Worm (Caenorhabditis elegans) whole organism, L4/young adult: ENCODE data around the gene F58F12.3.

Experiments used
- W03F9.2 ChIP-seq: fragments of 150-350 bp; optimal IDR thresholded peaks from 2 replicates; lab custom pipeline; 2014; ENCODE audit warnings: missing biosample characterization, missing genetic modification characterization
- dao-5 ChIP-seq: sonication (generic microtip); optimal IDR thresholded peaks from 2 replicates; lab custom pipeline; 2016; ENCODE audit warnings: missing genotype, missing genetic modification characterization, moderate library complexity, missing compliant biosample characterization
- him-1 ChIP-seq: sonication (generic microtip); optimal IDR thresholded peaks from 2 replicates; lab custom pipeline; 2016; ENCODE audit warnings: missing genotype, missing genetic modification reagents, missing genetic modification characterization, missing compliant biosample characterization

Gene F58F12.3

DNA sequence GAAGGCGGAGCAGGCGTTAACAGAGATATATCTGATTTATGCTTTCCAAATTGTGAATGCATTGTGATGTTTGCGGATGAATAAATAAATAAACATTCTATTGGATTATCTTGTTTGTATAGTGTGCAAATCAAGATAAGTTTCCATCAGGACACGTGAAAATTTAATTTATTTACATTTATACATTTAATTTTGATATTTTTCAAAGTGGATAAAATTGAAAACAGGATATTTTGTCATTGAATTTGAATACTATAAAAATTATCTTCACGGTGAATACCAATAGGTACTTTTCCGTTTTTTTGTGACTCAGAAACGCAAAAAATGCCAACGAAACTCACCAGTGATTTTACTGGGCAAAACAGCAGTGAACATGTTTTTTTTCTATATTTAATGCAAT, at the start of gene F58F12.3:
F58F12.3 (minus strand) TSS at position 101 of the 400 bp plus-strand sequence.
- TF ChIP-seq dao-5 (tag; lab: Kevin White, UChicago) (no peak), him-1 (tag; lab: Kevin White, UChicago) (no peak), W03F9.2 (no peak)

DNA sequence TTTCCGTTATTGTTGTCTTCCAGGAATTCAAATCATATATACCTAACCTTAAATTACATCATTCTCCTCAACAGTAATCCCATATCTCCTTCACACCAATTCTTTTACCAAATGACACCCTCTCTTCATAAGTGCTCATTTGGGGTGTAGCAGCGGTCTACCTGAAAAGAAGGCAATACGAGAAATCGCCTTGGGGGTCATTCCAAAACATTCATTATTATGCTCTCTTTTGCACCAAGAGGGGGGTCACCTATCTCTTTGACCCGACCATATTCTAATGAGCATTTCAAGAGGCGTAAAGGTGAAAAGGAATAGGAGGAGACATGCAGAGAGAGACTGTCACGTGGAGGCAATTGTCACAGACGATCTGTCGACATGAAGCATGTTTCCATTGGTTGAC, 45.8 kb upstream of the F58F12.3 start:
- no peak for TF ChIP-seq dao-5 (tag; lab: Kevin White, UChicago)
- TF ChIP-seq him-1 (tag; lab: Kevin White, UChicago), result no peak
- TF ChIP-seq W03F9.2, result no peak

DNA sequence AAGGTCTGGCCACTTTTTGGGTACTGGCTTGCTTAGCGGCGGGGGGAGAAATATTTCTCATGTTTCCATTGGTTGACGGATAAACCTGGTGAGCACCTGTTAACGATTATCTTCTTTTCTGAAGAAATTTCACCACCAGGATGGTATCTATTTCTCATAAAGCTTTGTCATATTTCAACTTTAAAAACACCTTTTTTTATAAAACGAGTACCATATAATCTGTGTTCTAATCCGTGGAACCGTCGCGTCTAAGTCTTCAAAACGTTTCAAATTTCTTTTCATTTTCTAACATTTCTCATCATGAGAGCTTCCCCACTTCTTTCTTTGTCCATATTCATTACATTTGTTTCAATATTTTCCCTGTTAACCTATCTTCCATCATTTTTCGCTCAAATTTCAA, 34.9 kb upstream of the F58F12.3 start, which contains the start of gene col-75:
col-75 (plus strand) TSS at position 301 of the 400 bp plus-strand sequence.
- TF ChIP-seq W03F9.2 (no peak), dao-5 (tag; lab: Kevin White, UChicago) (no peak), him-1 (tag; lab: Kevin White, UChicago) (no peak)

DNA sequence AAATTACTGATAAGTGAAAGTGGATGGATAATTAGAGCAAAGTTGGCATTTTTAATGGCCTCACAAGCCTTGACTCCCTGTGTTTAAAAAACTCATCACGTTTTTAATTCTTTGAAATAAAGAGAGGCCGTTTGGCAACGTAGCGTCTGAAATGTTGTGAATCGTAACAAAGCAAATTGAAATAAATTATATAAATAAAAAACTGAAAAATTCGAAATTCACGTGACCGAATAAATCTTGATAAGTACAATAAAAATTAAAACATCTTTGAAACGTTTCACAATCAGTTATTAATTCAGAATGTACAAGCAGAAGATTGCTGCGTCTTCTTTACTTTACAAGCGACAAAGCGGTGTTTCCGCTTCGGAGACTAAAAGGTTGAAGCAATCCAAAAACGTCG, 31.7 kb upstream of the F58F12.3 start, which contains the start of gene K03H9.3:
K03H9.3 (plus strand) TSS at position 301 of the 400 bp plus-strand sequence.
- TF ChIP-seq dao-5 (tag; lab: Kevin White, UChicago), result no peak
- no peak for TF ChIP-seq W03F9.2
- no peak for TF ChIP-seq him-1 (tag; lab: Kevin White, UChicago)

DNA sequence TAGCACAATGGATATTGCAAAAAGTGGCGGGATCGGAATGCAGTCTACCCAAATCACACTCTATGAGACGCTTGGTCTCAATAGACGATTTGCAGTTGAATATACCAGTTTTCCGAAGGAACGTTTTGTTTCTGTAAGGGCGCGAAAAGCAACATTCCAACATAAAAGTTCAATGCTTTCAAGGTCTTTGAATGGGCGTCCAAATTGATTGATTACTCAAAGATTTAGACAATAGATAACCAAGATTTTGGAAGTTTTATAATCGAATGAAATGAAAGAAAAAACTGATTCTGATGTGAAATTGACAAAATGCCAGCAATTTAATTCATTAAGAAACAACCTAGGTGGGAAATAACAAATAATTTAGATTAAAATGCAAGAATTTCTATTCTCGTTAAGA, 28.1 kb upstream of the F58F12.3 start:
- TF ChIP-seq dao-5 (tag; lab: Kevin White, UChicago), result no peak

DNA sequence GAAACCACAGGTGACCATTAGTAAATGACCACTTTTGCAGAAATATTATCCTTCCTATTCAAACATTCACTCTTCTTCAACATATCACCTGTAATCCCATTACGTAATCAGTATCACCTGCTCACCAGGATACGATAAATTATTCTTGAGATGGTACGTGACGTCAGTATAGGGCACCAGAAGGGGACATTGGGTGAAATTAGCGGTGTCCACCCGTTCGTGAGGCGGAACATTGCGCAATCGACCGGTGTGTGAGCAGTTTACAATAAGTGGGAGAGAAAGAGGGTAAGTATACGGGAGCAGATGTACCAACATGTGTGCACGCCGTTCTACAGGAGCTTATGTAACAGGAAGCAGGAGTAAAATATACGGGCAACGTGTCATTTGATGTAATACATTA, 26.9 kb upstream of the F58F12.3 start:
- no peak for TF ChIP-seq dao-5 (tag; lab: Kevin White, UChicago)
- no peak for TF ChIP-seq W03F9.2
- no peak for TF ChIP-seq him-1 (tag; lab: Kevin White, UChicago)

DNA sequence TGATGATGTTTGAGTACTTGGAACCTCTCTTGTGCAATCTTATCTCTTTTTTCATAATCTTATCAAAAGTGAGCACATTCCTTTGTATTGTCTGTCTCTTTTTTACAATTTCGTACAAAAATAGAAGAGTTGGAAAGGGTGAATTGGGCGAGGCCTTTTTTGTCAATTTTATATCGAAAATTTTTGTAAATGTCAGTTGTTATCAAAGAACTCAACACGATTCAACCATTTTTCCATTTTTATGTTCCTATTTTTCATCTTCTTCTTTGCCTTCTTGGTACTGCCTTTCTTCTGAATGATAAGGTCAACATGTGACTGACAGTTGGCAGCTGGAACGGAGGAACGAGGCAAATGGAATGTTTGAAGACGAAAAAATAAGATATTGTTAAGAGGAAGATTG, 22.7 kb upstream of the F58F12.3 start:
- TF ChIP-seq him-1 (tag; lab: Kevin White, UChicago) (no peak), dao-5 (tag; lab: Kevin White, UChicago) (no peak)

DNA sequence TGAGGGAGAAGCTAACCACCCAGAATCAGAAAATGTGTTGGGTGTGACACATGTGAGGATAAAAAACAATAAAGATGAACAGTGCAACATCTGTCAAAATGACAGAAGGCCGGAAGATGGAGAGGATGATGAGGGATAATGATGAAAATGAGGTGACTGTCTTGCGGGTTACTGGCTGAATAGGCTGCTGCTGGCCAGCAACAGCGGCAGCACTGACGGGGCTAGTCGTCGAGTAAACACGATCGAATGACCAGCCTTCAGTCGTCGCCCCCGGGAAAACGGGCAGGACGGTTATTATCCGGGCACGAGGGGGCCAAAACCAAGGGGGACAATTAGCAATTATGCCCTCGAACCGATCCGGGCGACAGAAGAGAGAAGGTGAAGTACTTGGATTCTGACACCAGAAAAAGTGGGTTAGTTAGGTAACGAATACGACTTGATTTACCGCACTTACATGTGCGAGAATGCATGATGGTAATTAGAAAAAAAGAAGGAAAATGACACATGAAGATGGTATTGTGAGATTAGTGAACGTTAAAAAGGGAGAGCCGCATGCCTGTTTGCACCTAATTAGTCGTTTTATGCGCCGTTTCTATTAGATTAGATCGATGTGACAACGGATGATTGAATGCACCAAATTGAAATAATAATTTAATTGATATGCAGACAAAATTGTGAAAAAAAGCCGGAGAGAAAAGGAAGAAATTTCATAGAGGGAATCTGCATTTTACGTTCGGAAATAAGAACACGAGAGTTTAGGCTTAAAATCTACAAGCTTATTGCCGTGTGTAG, 20.8 kb upstream of the F58F12.3 start:
- TF ChIP-seq dao-5 (tag; lab: Kevin White, UChicago) (no peak), him-1 (tag; lab: Kevin White, UChicago) (no peak), W03F9.2 (no peak)

DNA sequence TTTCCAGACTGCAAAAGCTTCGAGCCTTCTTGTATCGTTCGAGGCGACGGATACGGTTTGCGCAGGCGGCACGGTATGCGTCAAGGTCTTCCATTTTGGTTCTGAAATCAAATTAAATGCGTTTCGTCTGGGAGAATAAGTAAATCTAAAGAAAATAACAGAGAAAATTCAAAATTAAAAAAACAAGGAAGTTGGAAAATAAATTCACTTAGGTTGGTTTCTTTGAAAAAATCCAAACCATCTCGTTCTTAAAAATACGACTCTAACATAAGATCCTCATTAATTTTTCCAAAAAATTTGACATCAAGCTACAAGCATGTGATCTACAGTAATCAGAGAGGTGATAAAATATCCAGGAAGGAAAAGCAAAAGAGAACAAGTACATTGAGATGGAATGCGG, 19.1 kb upstream of the F58F12.3 start, which contains the start of gene T25D10.4:
T25D10.4 (minus strand) TSS at position 101 of the 400 bp plus-strand sequence.
- TF ChIP-seq dao-5 (tag; lab: Kevin White, UChicago) (no peak), him-1 (tag; lab: Kevin White, UChicago) (no peak), W03F9.2 (no peak)

DNA sequence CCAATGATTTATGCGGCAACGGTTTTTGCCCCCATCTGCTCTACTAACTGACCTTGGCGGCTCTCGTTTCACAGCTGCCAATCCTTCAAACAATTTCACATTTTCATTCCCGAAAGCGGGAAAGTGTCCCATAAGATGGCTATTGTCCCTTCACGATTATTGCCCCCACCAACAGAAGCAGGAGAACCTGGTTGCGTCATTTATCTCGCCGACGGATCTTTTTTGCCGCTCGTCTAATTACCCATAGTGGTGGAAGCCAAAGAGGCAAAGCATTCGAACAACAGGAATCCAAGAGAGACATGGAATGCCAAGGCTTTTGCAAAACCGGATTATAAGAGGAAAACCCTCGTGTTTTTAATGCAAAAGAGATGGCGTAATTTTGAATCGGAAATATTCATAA, 18.0 kb upstream of the F58F12.3 start:
- TF ChIP-seq W03F9.2, result no peak
- TF ChIP-seq him-1 (tag; lab: Kevin White, UChicago), result no peak
- no peak for TF ChIP-seq dao-5 (tag; lab: Kevin White, UChicago)

DNA sequence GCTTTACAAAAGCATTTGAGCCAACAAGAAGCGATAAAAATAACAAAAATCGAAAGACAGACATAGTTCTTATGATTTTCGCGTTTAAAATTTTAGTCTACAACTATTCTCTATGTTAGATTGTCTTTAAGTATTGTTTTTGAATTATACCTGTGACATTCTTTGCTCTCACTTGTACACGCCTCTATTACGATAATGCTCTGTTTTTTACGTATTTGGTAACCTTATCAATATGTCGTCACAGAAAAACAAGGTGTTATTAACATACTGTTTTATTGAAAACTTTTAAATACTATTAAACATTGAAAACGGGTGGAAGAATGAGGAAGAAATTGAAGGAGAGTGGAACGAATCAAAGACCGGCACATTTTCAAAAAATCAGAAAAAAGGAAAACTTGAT, 16.2 kb upstream of the F58F12.3 start, which contains the start of gene spp-11:
spp-11 (minus strand) TSS at position 101 of the 400 bp plus-strand sequence.
- TF ChIP-seq dao-5 (tag; lab: Kevin White, UChicago) (no peak), W03F9.2 (no peak), him-1 (tag; lab: Kevin White, UChicago) (no peak)

DNA sequence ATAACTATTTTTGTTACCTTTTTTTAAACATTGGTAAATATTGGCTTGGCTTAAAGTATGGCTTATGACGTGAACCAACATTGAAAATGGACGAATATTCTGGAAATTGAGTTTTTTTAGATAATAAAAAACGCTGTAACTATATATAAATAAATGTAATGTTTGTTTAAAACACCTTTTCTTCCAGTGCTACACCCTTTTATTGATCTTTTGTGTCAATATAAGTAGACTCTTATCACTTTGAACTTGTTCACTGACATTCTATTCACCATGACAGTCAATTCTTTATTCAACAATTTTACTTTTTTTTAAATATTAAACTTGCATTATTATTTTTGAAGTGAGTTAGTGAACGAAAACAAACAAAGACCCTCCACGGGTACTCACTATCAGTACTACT, 12.1 kb upstream of the F58F12.3 start, which contains the start of gene T25D10.1:
T25D10.1 (plus strand) TSS at position 169 of the 400 bp plus-strand sequence.
- TF ChIP-seq W03F9.2 (no peak), him-1 (tag; lab: Kevin White, UChicago) (no peak), dao-5 (tag; lab: Kevin White, UChicago) (no peak)

DNA sequence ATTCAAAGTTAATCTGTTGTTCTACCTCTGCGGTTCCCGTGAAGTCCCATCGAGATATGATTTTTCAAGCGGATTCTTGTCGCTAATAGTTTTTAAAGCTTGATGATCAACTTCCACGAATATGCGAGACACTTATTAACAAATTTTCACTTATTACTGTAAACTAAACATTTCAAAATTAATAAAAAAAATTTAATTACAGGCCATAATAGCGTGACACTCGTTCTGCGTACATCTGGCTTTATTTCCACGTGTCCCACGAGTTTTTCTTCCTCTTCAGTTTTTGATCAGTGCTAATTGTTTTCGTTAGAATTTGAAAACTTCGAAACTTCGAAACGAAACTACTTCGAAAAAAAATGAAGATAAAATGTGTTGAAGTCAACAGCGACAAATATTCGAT, 10.6 kb upstream of the F58F12.3 start, which contains the start of gene btb-2:
btb-2 (plus strand) TSS at position 301 of the 400 bp plus-strand sequence.
- TF ChIP-seq him-1 (tag; lab: Kevin White, UChicago) (no peak), W03F9.2 (no peak)

DNA sequence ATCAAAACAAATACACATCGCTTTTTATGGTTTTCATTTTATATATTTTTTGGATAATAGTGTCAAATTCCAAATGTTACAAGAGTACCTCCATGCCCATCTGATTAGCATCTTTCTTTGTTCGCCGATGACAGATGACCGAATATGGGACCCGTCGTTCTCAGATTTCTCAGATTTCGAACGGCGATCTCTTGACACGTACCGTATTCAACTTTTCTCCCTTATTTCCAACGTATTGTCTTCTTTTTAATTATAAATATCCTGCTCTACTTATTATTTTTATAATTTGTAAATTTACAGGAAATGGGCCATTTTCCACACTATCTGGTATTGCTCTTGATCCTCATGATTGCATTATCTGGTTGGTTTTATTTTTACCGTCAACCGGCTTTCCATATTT, 7.3 kb upstream of the F58F12.3 start, which contains the start of gene zig-10:
zig-10 (plus strand) TSS at position 301 of the 400 bp plus-strand sequence.
- TF ChIP-seq him-1 (tag; lab: Kevin White, UChicago), result no peak
- no peak for TF ChIP-seq dao-5 (tag; lab: Kevin White, UChicago)
- no peak for TF ChIP-seq W03F9.2
